Worm (Caenorhabditis elegans) whole organism, L4 larva: ENCODE results near the gene abu-15.
A peak's percentile ranks its signal among the peaks of the same experiment; 100 is the strongest.

Source experiments
- F10B5.3 ChIP-seq: sonication (generic microtip); optimal IDR thresholded peaks from 2 replicates; lab custom pipeline; 2016; ENCODE audit warnings: mild to moderate bottlenecking, missing genetic modification characterization, missing compliant biosample characterization
- F44E2.7 ChIP-seq: fragments of 200-800 bp; sonication (Bioruptor generic); IDR thresholded peaks from 2 replicates; pipeline ENCODE4 v2.1.2; 2022; ENCODE audit warnings: missing genetic modification characterization, missing compliant biosample characterization
- ama-1 ChIP-seq: fragments of 150-350 bp; optimal IDR thresholded peaks from 2 replicates; lab custom pipeline; 2014; ENCODE audit warnings: inconsistent platforms, mixed read lengths
- dpl-1 ChIP-seq: fragments of 150-350 bp; optimal IDR thresholded peaks from 2 replicates; lab custom pipeline; 2014; ENCODE audit warnings: missing biosample characterization, missing genetic modification reagents, missing genetic modification characterization
- lim-7 ChIP-seq: fragments of 200-800 bp; sonication (Bioruptor generic); IDR thresholded peaks from 2 replicates; pipeline ENCODE4 v1.3.6; 2022; ENCODE audit warnings: missing genetic modification characterization, missing compliant biosample characterization
- lir-3 ChIP-seq: sonication (generic microtip); optimal IDR thresholded peaks from 2 replicates; lab custom pipeline; 2016; ENCODE audit warnings: mild to moderate bottlenecking, missing genetic modification characterization, missing compliant biosample characterization
- nhr-11 ChIP-seq: fragments of 150-350 bp; optimal IDR thresholded peaks from 2 replicates; lab custom pipeline; 2014; ENCODE audit warnings: missing biosample characterization, missing genetic modification characterization
- pha-4 ChIP-seq, 2 experiments: fragments of 150-350 bp in 1 of 2; fragments of 200-800 bp in 1 of 2; sonication (Bioruptor generic) in 1 of 2; IDR thresholded peaks in 1 of 2; optimal IDR thresholded peaks in 1 of 2; 2 replicates each; pipeline versions ENCODE4 v1.3.6 to Lab custom; 2014 to 2022; ENCODE audit warnings: missing genetic modification characterization in 2 of 2, missing genetic modification reagents in 2 of 2, missing biosample characterization in 1 of 2, missing compliant biosample characterization in 1 of 2
- skn-1 ChIP-seq: fragments of 150-350 bp; optimal IDR thresholded peaks from 2 replicates; lab custom pipeline; 2014; ENCODE audit warnings: missing biosample characterization, missing genetic modification characterization
- snpc-4 ChIP-seq: fragments of 150-350 bp; optimal IDR thresholded peaks from 2 replicates; lab custom pipeline; 2014; ENCODE audit warnings: missing biosample characterization, missing genetic modification characterization
- unc-62 ChIP-seq, 3 experiments: fragments of 150-350 bp in 1 of 3; sonication (generic microtip); optimal IDR thresholded peaks in 2 of 3; peaks in 1 of 3; 1 replicate in 1 of 3; 2 replicates in 2 of 3; lab custom pipeline; 2014 to 2017; ENCODE audit warnings: missing biosample characterization in 3 of 3, missing genetic modification characterization in 3 of 3, missing genetic modification reagents in 3 of 3, missing genotype in 1 of 3
- zag-1 ChIP-seq: fragments of 150-350 bp; optimal IDR thresholded peaks from 2 replicates; lab custom pipeline; 2014; ENCODE audit warnings: missing biosample characterization, missing genetic modification characterization
- zfp-2 ChIP-seq: sonication (generic microtip); optimal IDR thresholded peaks from 2 replicates; lab custom pipeline; 2016; ENCODE audit warnings: mild to moderate bottlenecking, missing genetic modification characterization, missing compliant biosample characterization
- ztf-11 ChIP-seq: fragments of 150-350 bp; optimal IDR thresholded peaks from 2 replicates; lab custom pipeline; 2014; ENCODE audit warnings: missing biosample characterization, missing genetic modification characterization

- no peak for TF ChIP-seq dpl-1 (GFP tag; lab: Kevin White, UChicago)
- peak in 1 of 2 experiments; percentile 0 for TF ChIP-seq unc-62 (GFP tag; optimal IDR thresholded peaks at IDR 0.05 in 1 of 2; lab: Kevin White, UChicago)
- no peak for TF ChIP-seq unc-62 (tag; optimal IDR thresholded peaks at IDR 0.05; lab: Kevin White, UChicago)
- no peak for TF ChIP-seq pha-4 (GFP tag; IDR thresholded peaks at IDR 0.05; lab: Robert Waterston, UW)
- no peak for TF ChIP-seq pha-4 (tag; optimal IDR thresholded peaks at IDR 0.05; lab: Kevin White, UChicago)
- no peak for TF ChIP-seq skn-1 (tag; lab: Kevin White, UChicago)
- TF ChIP-seq ama-1 (lab: Kevin White, UChicago), result no peak
- TF ChIP-seq snpc-4 (tag; lab: Kevin White, UChicago), result no peak
- TF ChIP-seq ztf-11 (tag; lab: Kevin White, UChicago), result no peak
- no peak for TF ChIP-seq zfp-2 (tag; lab: Kevin White, UChicago)
- no peak for TF ChIP-seq F10B5.3
- TF ChIP-seq F44E2.7 (GFP tag; lab: Robert Waterston, UW), result no peak
- TF ChIP-seq lim-7 (GFP tag; lab: Robert Waterston, UW), result no peak
- no peak for TF ChIP-seq zag-1
- no peak for TF ChIP-seq lir-3 (tag; lab: Kevin White, UChicago)
- TF ChIP-seq nhr-11 (tag; lab: Kevin White, UChicago), result no peak
Measured at ce11 chrV:5150880-5151279, 7.5 kb upstream of the abu-15 start, which contains the start of gene srh-130.
